Fruit fly (Drosophila melanogaster): Measurements from ENCODE around the gene CG31937.

The CG31937 gene

DNA sequence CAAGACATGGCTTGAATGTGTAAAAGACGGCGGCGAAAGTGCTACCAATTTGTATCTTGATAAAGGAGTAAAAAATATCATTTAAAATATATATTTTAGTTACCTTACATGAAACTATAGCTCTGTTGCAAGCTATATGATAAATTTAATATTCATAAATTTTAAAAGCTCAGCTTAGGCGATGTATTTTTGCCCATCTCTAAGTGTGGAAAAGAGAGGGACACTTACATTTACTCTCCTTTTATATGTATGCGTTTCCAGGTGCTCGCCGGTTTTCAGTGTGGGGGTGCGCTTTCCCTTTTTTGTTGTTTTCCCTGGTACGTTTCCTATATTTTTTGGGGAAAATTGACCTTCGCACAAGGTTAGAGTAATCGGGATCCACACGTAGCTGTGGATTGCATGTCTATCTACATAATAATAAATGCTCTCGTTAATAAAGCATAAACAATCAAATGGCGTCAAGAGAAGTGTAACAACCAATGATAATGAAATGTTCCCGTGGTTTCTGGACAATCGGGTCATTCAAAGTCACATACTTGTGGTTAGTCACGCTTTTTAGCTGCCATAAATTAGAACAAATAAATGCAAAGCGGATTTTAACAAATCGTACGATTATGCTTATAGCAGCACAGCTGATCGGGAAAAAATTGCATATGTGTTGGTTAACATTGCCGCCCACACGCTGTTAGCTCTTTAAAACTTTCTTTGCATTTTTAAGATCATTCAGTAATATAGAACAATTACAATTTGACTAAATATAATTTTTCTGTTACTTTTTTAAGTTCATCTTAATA is 1.7 kb upstream of the CG31937 start (continued):
- no peak for TF ChIP-seq Neu2 (GFP tag; optimal IDR thresholded peaks at IDR 0.05; ENCODE audit: borderline replicate concordance)
- peak; percentile 96 for TF ChIP-seq hbn (GFP tag; IDR thresholded peaks at IDR 0.05; ENCODE audit: partially characterized antibody)
- TF ChIP-seq Poxn (GFP tag; IDR thresholded peaks at IDR 0.05): peak; percentile 94
- peak; percentile 98 for TF ChIP-seq CG15601 (tag; optimal IDR thresholded peaks at IDR 0.05)

DNA sequence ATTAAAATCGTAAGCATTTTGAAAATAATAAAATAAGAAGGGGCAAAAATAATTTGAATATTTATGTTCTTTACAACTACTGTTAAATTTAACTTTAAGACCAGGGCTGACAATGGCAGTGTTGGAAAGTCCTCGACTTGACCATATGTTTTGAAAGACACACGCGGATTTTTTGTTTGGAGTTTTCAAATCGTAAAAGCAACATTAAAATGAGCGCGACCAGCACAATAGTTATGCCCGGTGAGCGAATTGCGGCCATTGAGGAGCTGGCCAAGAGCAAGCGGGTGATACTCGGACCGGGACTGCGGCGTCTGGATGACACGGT is 1.1 kb upstream of the CG31937 start, which contains the start of gene Rrp40:
TSS of gene Rrp40 (plus strand) at position 113 of the 325 bp plus-strand sequence.
- TF ChIP-seq caup (GFP tag; optimal IDR thresholded peaks at IDR 0.05; ENCODE audit: severe bottlenecking) (no peak), CG17186 (GFP tag; optimal IDR thresholded peaks at IDR 0.05) (peak; percentile 38), otp (GFP tag; IDR thresholded peaks at IDR 0.05) (no peak), CTCF (GFP tag; optimal IDR thresholded peaks at IDR 0.05) (peak; percentile 12), CG10366 (GFP tag; IDR thresholded peaks at IDR 0.05) (no peak), Nf-YC (tag; optimal IDR thresholded peaks at IDR 0.05) (no peak), E2f2 (GFP tag; IDR thresholded peaks at IDR 0.05) (peak; percentile 85), CG3995 (GFP tag; optimal IDR thresholded peaks at IDR 0.05) (peak; percentile 5), Hr51 (GFP tag; optimal IDR thresholded peaks at IDR 0.05) (no peak), Oaz (GFP tag; IDR thresholded peaks at IDR 0.05) (no peak), Hmr (GFP tag; optimal IDR thresholded peaks at IDR 0.05) (no peak), Hmx (GFP tag; optimal IDR thresholded peaks at IDR 0.05) (no peak), Jarid2 (GFP tag; optimal IDR thresholded peaks at IDR 0.05) (no peak), CG2116 (GFP tag; optimal IDR thresholded peaks at IDR 0.05) (no peak), insv (GFP tag; optimal IDR thresholded peaks at IDR 0.05) (no peak), ro (GFP tag; IDR thresholded peaks at IDR 0.05) (no peak), sim (GFP tag; IDR thresholded peaks at IDR 0.05) (no peak), CG3847 (GFP tag; IDR thresholded peaks at IDR 0.05) (no peak), cg (GFP tag; optimal IDR thresholded peaks at IDR 0.05) (peak; percentile 49), gem (tag; optimal IDR thresholded peaks at IDR 0.05) (no peak), Med (GFP tag) (peak; percentile 80), Scr (GFP tag; IDR thresholded peaks at IDR 0.05; ENCODE audit: partially characterized antibody) (no peak), ci (GFP tag; IDR thresholded peaks at IDR 0.05) (no peak), stwl (tag; optimal IDR thresholded peaks at IDR 0.05) (peak; percentile 71), CG9797 (GFP tag; optimal IDR thresholded peaks at IDR 0.05) (no peak), Camta (GFP tag; optimal IDR thresholded peaks at IDR 0.05) (no peak), Bdp1 (GFP tag; optimal IDR thresholded peaks at IDR 0.05) (no peak), tll (GFP tag; optimal IDR thresholded peaks at IDR 0.05) (peak in 1 of 2 experiments; percentile 54), CG9932 (GFP tag; IDR thresholded peaks at IDR 0.05) (no peak), pzg (GFP tag; optimal IDR thresholded peaks at IDR 0.05) (peak; percentile 60), CG1603 (tag; optimal IDR thresholded peaks at IDR 0.05) (peak; percentile 33), slbo (GFP tag; IDR thresholded peaks at IDR 0.05) (peak; percentile 17; the same call in 1 of the 2 replicates), trem (tag; optimal IDR thresholded peaks at IDR 0.05) (peak; percentile 14), jigr1 (GFP tag; IDR thresholded peaks at IDR 0.05) (no peak), Atf3 (GFP tag; optimal IDR thresholded peaks at IDR 0.05) (no peak), NfI (GFP tag; optimal IDR thresholded peaks at IDR 0.05) (no peak), CG6791 (GFP tag; IDR thresholded peaks at IDR 0.05; ENCODE audit: partially characterized antibody) (0 out of 3 replicates have a peak, but pooled peaks have one; percentile 8), Dp (GFP tag; optimal IDR thresholded peaks at IDR 0.05) (peak; percentile 82), twi (tag; optimal IDR thresholded peaks at IDR 0.05) (peak; percentile 50), bcd (GFP tag; optimal IDR thresholded peaks at IDR 0.05) (no peak), CG7928 (GFP tag; optimal IDR thresholded peaks at IDR 0.05) (peak; percentile 91), Chrac-16 (GFP tag; optimal IDR thresholded peaks at IDR 0.05) (no peak), al (GFP tag; IDR thresholded peaks at IDR 0.05) (no peak), kni (GFP tag; optimal IDR thresholded peaks at IDR 0.05) (no peak)

Data from whole organism, embryonic.